Worm (Caenorhabditis elegans) whole organism, L1 larva: ENCODE results near the gene ptr-9.

Source experiments
- aly-2 ChIP-seq: fragments of 150-350 bp; optimal IDR thresholded peaks from 2 replicates; lab custom pipeline; 2014; ENCODE audit warnings: missing biosample characterization, missing genetic modification characterization
- ama-1 ChIP-seq: fragments of 150-350 bp; optimal IDR thresholded peaks from 2 replicates; lab custom pipeline; 2014
- elt-2 ChIP-seq: sonication (generic microtip); optimal IDR thresholded peaks from 2 replicates; lab custom pipeline; 2016; ENCODE audit warnings: missing genetic modification characterization, mild to moderate bottlenecking, inconsistent platforms, missing compliant biosample characterization, missing genetic modification reagents
- elt-3 ChIP-seq, 6 experiments: fragments of 150-350 bp in 1 of 6; sonication (generic microtip); optimal IDR thresholded peaks; 2 replicates each; lab custom pipeline; 2017 to 2018; ENCODE audit warnings: missing biosample characterization in 6 of 6, missing genetic modification characterization in 6 of 6, inconsistent platforms in 1 of 6
- lin-13 ChIP-seq: fragments of 150-350 bp; optimal IDR thresholded peaks from 2 replicates; lab custom pipeline; 2014; ENCODE audit warnings: missing biosample characterization, missing genetic modification reagents, missing genetic modification characterization
- lsy-2 ChIP-seq, 2 experiments: fragments of 150-350 bp; optimal IDR thresholded peaks; 2 replicates each; lab custom pipeline; 2014; ENCODE audit warnings: missing biosample characterization in 2 of 2, missing genetic modification characterization in 2 of 2
- nhr-76 ChIP-seq: sonication (generic microtip); optimal IDR thresholded peaks from 2 replicates; lab custom pipeline; 2017; ENCODE audit warnings: missing biosample characterization, missing genetic modification characterization
- snu-23 ChIP-seq: sonication (generic microtip); optimal IDR thresholded peaks from 2 replicates; lab custom pipeline; 2016; ENCODE audit warnings: missing genetic modification characterization, missing compliant biosample characterization

- TF ChIP-seq lsy-2 (tag; optimal IDR thresholded peaks at IDR 0.05; lab: Kevin White, UChicago) (no peak), ama-1 (lab: Kevin White, UChicago) (no peak), snu-23 (GFP tag; lab: Kevin White, UChicago) (no peak), lin-13 (GFP tag; lab: Kevin White, UChicago) (no peak), aly-2 (no peak), nhr-76 (no peak), elt-2 (tag; lab: Kevin White, UChicago) (no peak), elt-3 (tag; optimal IDR thresholded peaks at IDR 0.05; lab: Kevin White, UChicago) (no peak)
Observed at ce11 chrIII:9162634-9163118, 1.2 kb upstream of the ptr-9 start, which contains the start of gene dgk-3.
